Fruit fly (Drosophila melanogaster): ENCODE results near the gene Rab1.
A peak's percentile ranks its signal among the peaks of the same experiment; 100 is the strongest.

Rab1 gene

dm6 chr3R:21271208-21271607 lies 2.3 kb upstream of the Rab1 start (continued):
- no peak for TF ChIP-seq aop (GFP tag; IDR thresholded peaks at IDR 0.05)
- TF ChIP-seq Rx (GFP tag; IDR thresholded peaks at IDR 0.05): no peak
- TF ChIP-seq Oli (tag; optimal IDR thresholded peaks at IDR 0.05): no peak
- no peak for TF ChIP-seq CG14860 (GFP tag; IDR thresholded peaks at IDR 0.05; ENCODE audit: partially characterized antibody)
- TF ChIP-seq peb (GFP tag; IDR thresholded peaks at IDR 0.05): no peak
- TF ChIP-seq sisA (GFP tag; IDR thresholded peaks at IDR 0.05): no peak
- TF ChIP-seq Bdp1 (GFP tag; optimal IDR thresholded peaks at IDR 0.05): no peak
- no peak for TF ChIP-seq Myb (GFP tag; optimal IDR thresholded peaks at IDR 0.05)
- TF ChIP-seq ci (GFP tag; IDR thresholded peaks at IDR 0.05): 0 out of 3 replicates have a peak, but pooled peaks have one; percentile 22
- no peak for TF ChIP-seq CG10366 (GFP tag; IDR thresholded peaks at IDR 0.05)
- TF ChIP-seq CG10654 (GFP tag; optimal IDR thresholded peaks at IDR 0.05): no peak
- no peak for TF ChIP-seq Deaf1 (tag; optimal IDR thresholded peaks at IDR 0.05)
- TF ChIP-seq Sry-β (GFP tag; optimal IDR thresholded peaks at IDR 0.05): no peak
- TF ChIP-seq eyg (GFP tag; optimal IDR thresholded peaks at IDR 0.05): no peak
- TF ChIP-seq D19A (tag; optimal IDR thresholded peaks at IDR 0.05): no peak
- TF ChIP-seq chinmo (GFP tag; IDR thresholded peaks at IDR 0.05; ENCODE audit: partially characterized antibody): no peak
- no peak for TF ChIP-seq CG18011 (GFP tag; optimal IDR thresholded peaks at IDR 0.05)
- no peak for TF ChIP-seq zen (tag; optimal IDR thresholded peaks at IDR 0.05)
- no peak for TF ChIP-seq CG30403 (GFP tag; optimal IDR thresholded peaks at IDR 0.05)
- TF ChIP-seq CG4424 (GFP tag; optimal IDR thresholded peaks at IDR 0.05): no peak
- TF ChIP-seq dysf (GFP tag; IDR thresholded peaks at IDR 0.05): no peak
- TF ChIP-seq Mad (GFP tag; optimal IDR thresholded peaks at IDR 0.05): no peak
- no peak for TF ChIP-seq luna (GFP tag; optimal IDR thresholded peaks at IDR 0.05)
- no peak for TF ChIP-seq CG7963 (GFP tag; IDR thresholded peaks at IDR 0.05; ENCODE audit: partially characterized antibody)
- no peak for TF ChIP-seq vnd (GFP tag; IDR thresholded peaks at IDR 0.05; ENCODE audit: partially characterized antibody)
- TF ChIP-seq ftz-f1 (GFP tag; optimal IDR thresholded peaks at IDR 0.05): no peak
- peak; percentile 45 for TF ChIP-seq CG15514 (GFP tag; optimal IDR thresholded peaks at IDR 0.05)
- TF ChIP-seq phol (tag; optimal IDR thresholded peaks at IDR 0.05): no peak
- no peak for TF ChIP-seq CG2712 (tag; optimal IDR thresholded peaks at IDR 0.05)
- TF ChIP-seq CG10543 (GFP tag; optimal IDR thresholded peaks at IDR 0.05): peak; percentile 25
- no peak for TF ChIP-seq Dip3 (GFP tag; optimal IDR thresholded peaks at IDR 0.05)
- peak in 1 of 2 experiments; percentile 8 for TF ChIP-seq Eip74EF (GFP tag; optimal IDR thresholded peaks at IDR 0.05)
- no peak for TF ChIP-seq CG3847 (GFP tag; IDR thresholded peaks at IDR 0.05)
- no peak for TF ChIP-seq CG31365 (tag; optimal IDR thresholded peaks at IDR 0.05)
- TF ChIP-seq otp (GFP tag; IDR thresholded peaks at IDR 0.05): no peak
- no peak for TF ChIP-seq CG7745 (tag; optimal IDR thresholded peaks at IDR 0.05)
- peak; percentile 49 for TF ChIP-seq CG15601 (tag; optimal IDR thresholded peaks at IDR 0.05)
- no peak for TF ChIP-seq onecut (GFP tag; IDR thresholded peaks at IDR 0.05)
- peak; percentile 36 for TF ChIP-seq Blimp-1 (GFP tag; optimal IDR thresholded peaks at IDR 0.05)
- TF ChIP-seq HmgZ (tag; optimal IDR thresholded peaks at IDR 0.05): peak; percentile 17
- no peak for TF ChIP-seq CG7271 (tag; optimal IDR thresholded peaks at IDR 0.05)
- no peak for TF ChIP-seq NC2α (GFP tag; optimal IDR thresholded peaks at IDR 0.05)
- no peak for TF ChIP-seq sima (GFP tag; optimal IDR thresholded peaks at IDR 0.05)
- no peak for TF ChIP-seq Fer2 (tag; optimal IDR thresholded peaks at IDR 0.05)
- TF ChIP-seq Abd-B (GFP tag; optimal IDR thresholded peaks at IDR 0.05): no peak
- TF ChIP-seq CG7839 (tag; optimal IDR thresholded peaks at IDR 0.05): no peak
- TF ChIP-seq tap (tag; optimal IDR thresholded peaks at IDR 0.05): no peak
- TF ChIP-seq CG6765 (GFP tag; optimal IDR thresholded peaks at IDR 0.05): no peak
- no peak for TF ChIP-seq Hand (GFP tag; optimal IDR thresholded peaks at IDR 0.05)
- no peak for TF ChIP-seq C15 (GFP tag; IDR thresholded peaks at IDR 0.05)
- TF ChIP-seq CG16815 (GFP tag; optimal IDR thresholded peaks at IDR 0.05): no peak

Measured in whole organism, embryonic.